Worm (Caenorhabditis elegans) whole organism, young adult: ENCODE results near the gene F41G4.8.
A peak's percentile ranks its signal among the peaks of the same experiment; 100 is the strongest.

Experiments used
- B0035.1 ChIP-seq: sonication (generic microtip); optimal IDR thresholded peaks from 2 replicates; lab custom pipeline; 2016; ENCODE audit warnings: missing genetic modification characterization, mild to moderate bottlenecking, missing compliant biosample characterization, missing genotype, missing genetic modification reagents
- B0261.1 ChIP-seq: sonication (generic microtip); optimal IDR thresholded peaks from 2 replicates; lab custom pipeline; 2016; ENCODE audit warnings: mild to moderate bottlenecking, missing genetic modification characterization, moderate library complexity, missing compliant biosample characterization
- B0336.3 ChIP-seq: fragments of 200-800 bp; sonication (Bioruptor generic); IDR thresholded peaks from 2 replicates; pipeline ENCODE4 v1.3.6; 2022; ENCODE audit warnings: missing genetic modification characterization, missing compliant biosample characterization
- D2030.7 ChIP-seq: fragments of 200-800 bp; sonication (Bioruptor generic); IDR thresholded peaks from 2 replicates; pipeline ENCODE4 v1.3.6; 2022; ENCODE audit warnings: missing genetic modification reagents, missing genetic modification characterization, missing compliant biosample characterization
- F10E7.11 ChIP-seq: sonication (generic microtip); optimal IDR thresholded peaks from 2 replicates; lab custom pipeline; 2017; ENCODE audit warnings: mild to moderate bottlenecking, missing genetic modification characterization, moderate library complexity, missing compliant biosample characterization
- F33H1.4 ChIP-seq: fragments of 200-800 bp; sonication (Bioruptor generic); IDR thresholded peaks from 2 replicates; pipeline ENCODE4 v1.3.6; 2022; ENCODE audit warnings: missing genetic modification reagents, missing genetic modification characterization, missing compliant biosample characterization
- F37B4.10 ChIP-seq: fragments of 200-800 bp; sonication (Bioruptor generic); IDR thresholded peaks from 2 replicates; pipeline ENCODE4 v1.3.6; 2022; ENCODE audit warnings: missing genetic modification characterization, missing compliant biosample characterization
- F52B5.7 ChIP-seq: sonication (generic microtip); optimal IDR thresholded peaks from 2 replicates; lab custom pipeline; 2016; ENCODE audit warnings: mild to moderate bottlenecking, missing genetic modification characterization, missing compliant biosample characterization
- F55B11.4 ChIP-seq: sonication (generic microtip); optimal IDR thresholded peaks from 2 replicates; lab custom pipeline; 2016; ENCODE audit warnings: missing compliant biosample characterization, missing genetic modification characterization, borderline replicate concordance; ENCODE audit not compliant: insufficient read depth
- F57C9.4 ChIP-seq: sonication (generic microtip); optimal IDR thresholded peaks from 2 replicates; lab custom pipeline; 2017; ENCODE audit warnings: mild to moderate bottlenecking, missing genetic modification characterization, missing compliant biosample characterization
- T07F8.4 ChIP-seq: sonication (generic microtip); optimal IDR thresholded peaks from 2 replicates; lab custom pipeline; 2016; ENCODE audit warnings: mild to moderate bottlenecking, missing genetic modification characterization, moderate library complexity, missing compliant biosample characterization
- Y67H2A.10 ChIP-seq: fragments of 200-800 bp; sonication (Bioruptor generic); conservative IDR thresholded peaks from 2 replicates; pipeline ENCODE4 v1.3.6; 2022; ENCODE audit warnings: missing genetic modification reagents, missing genetic modification characterization, missing compliant biosample characterization
- Y95B8A.8 ChIP-seq: fragments of 200-800 bp; sonication (Bioruptor generic); IDR thresholded peaks from 2 replicates; pipeline ENCODE4 v1.3.6; 2022; ENCODE audit warnings: missing genetic modification reagents, missing genetic modification characterization, missing compliant biosample characterization
- ZK185.1 ChIP-seq: sonication (generic microtip); optimal IDR thresholded peaks from 2 replicates; lab custom pipeline; 2016; ENCODE audit warnings: mild to moderate bottlenecking, missing genetic modification characterization, missing compliant biosample characterization; ENCODE audit not compliant: poor library complexity, severe bottlenecking
- akir-1 ChIP-seq: fragments of 200-800 bp; sonication (Bioruptor generic); optimal IDR thresholded peaks from 2 replicates; lab custom pipeline; 2018; ENCODE audit warnings: mild to moderate bottlenecking, missing genetic modification characterization, moderate library complexity, missing compliant biosample characterization
- ama-1 ChIP-seq, 3 experiments: fragments of 150-350 bp in 1 of 3; sonication (generic microtip) in 2 of 3; optimal IDR thresholded peaks; 2 replicates each; lab custom pipeline; 2014 to 2018; ENCODE audit warnings: missing biosample characterization in 2 of 3, missing genetic modification characterization in 2 of 3, missing genetic modification reagents in 2 of 3
- aptf-2 ChIP-seq: fragments of 200-800 bp; sonication (Bioruptor generic); conservative IDR thresholded peaks from 2 replicates; pipeline ENCODE4 v1.3.6; 2022; ENCODE audit warnings: missing genetic modification reagents, missing genetic modification characterization, missing compliant biosample characterization
- atf-7 ChIP-seq: sonication (generic microtip); optimal IDR thresholded peaks from 2 replicates; lab custom pipeline; 2017; ENCODE audit warnings: mild to moderate bottlenecking, missing genetic modification characterization, missing compliant biosample characterization
- attf-5 ChIP-seq: fragments of 200-800 bp; sonication (Bioruptor generic); optimal IDR thresholded peaks from 2 replicates; lab custom pipeline; 2018; ENCODE audit warnings: mild to moderate bottlenecking, missing genetic modification characterization, missing compliant biosample characterization
- attf-6 ChIP-seq: fragments of 200-800 bp; sonication (Bioruptor generic); IDR thresholded peaks from 2 replicates; pipeline ENCODE4 v1.3.6; 2022; ENCODE audit warnings: missing genetic modification reagents, missing genetic modification characterization, missing compliant biosample characterization
- cebp-2 ChIP-seq: fragments of 200-800 bp; sonication (Bioruptor generic); IDR thresholded peaks from 2 replicates; pipeline ENCODE4 v1.3.6; 2022; ENCODE audit warnings: missing genetic modification characterization, missing compliant biosample characterization
- ceh-79 ChIP-seq: sonication (generic microtip); optimal IDR thresholded peaks from 2 replicates; lab custom pipeline; 2017; ENCODE audit warnings: mild to moderate bottlenecking, missing genetic modification characterization, missing compliant biosample characterization
- efl-1 ChIP-seq: fragments of 150-350 bp; optimal IDR thresholded peaks from 2 replicates; lab custom pipeline; 2014; ENCODE audit warnings: missing biosample characterization, missing genetic modification reagents, missing genetic modification characterization
- egl-44 ChIP-seq: fragments of 200-800 bp; sonication (Bioruptor generic); IDR thresholded peaks from 2 replicates; pipeline ENCODE4 v1.3.6; 2022; ENCODE audit warnings: missing genetic modification reagents, missing genetic modification characterization, missing compliant biosample characterization
- fkh-3 ChIP-seq: sonication (generic microtip); optimal IDR thresholded peaks from 2 replicates; lab custom pipeline; 2016; ENCODE audit warnings: mild to moderate bottlenecking, missing genetic modification characterization, missing compliant biosample characterization
- gei-17 ChIP-seq: fragments of 200-800 bp; sonication (Bioruptor generic); optimal IDR thresholded peaks from 2 replicates; lab custom pipeline; 2018; ENCODE audit warnings: mild to moderate bottlenecking, missing genetic modification characterization, missing compliant biosample characterization
- hlh-26 ChIP-seq: fragments of 200-800 bp; sonication (Bioruptor generic); conservative IDR thresholded peaks from 2 replicates; pipeline ENCODE4 v1.3.6; 2022; ENCODE audit warnings: missing genetic modification reagents, missing genetic modification characterization, missing compliant biosample characterization
- hsf-1 ChIP-seq: fragments of 200-800 bp; sonication (Bioruptor generic); IDR thresholded peaks from 2 replicates; pipeline ENCODE4 v1.3.6; 2022; ENCODE audit warnings: missing genetic modification reagents, missing genetic modification characterization, missing compliant biosample characterization
- lag-1 ChIP-seq: fragments of 200-800 bp; sonication (Bioruptor generic); IDR thresholded peaks from 2 replicates; pipeline ENCODE4 v1.3.6; 2022; ENCODE audit warnings: missing genetic modification reagents, missing genetic modification characterization, missing compliant biosample characterization
- let-526 ChIP-seq: fragments of 200-800 bp; sonication (Bioruptor generic); IDR thresholded peaks from 2 replicates; pipeline ENCODE4 v1.3.6; 2022; ENCODE audit warnings: missing genetic modification reagents, missing genetic modification characterization, missing compliant biosample characterization
- lin-26 ChIP-seq: fragments of 200-800 bp; sonication (Bioruptor generic); IDR thresholded peaks from 2 replicates; pipeline ENCODE4 v1.3.6; 2022; ENCODE audit warnings: missing genetic modification reagents, missing genetic modification characterization, missing compliant biosample characterization
- lin-40 ChIP-seq: sonication (generic microtip); optimal IDR thresholded peaks from 2 replicates; lab custom pipeline; 2016; ENCODE audit warnings: missing genetic modification characterization, mild to moderate bottlenecking, missing compliant biosample characterization, missing genotype, missing genetic modification reagents
- lsy-27 ChIP-seq: sonication (generic microtip); optimal IDR thresholded peaks from 2 replicates; lab custom pipeline; 2017; ENCODE audit warnings: missing genetic modification characterization, mild to moderate bottlenecking, missing compliant biosample characterization, antibody characterized with exemption, missing genotype, borderline replicate concordance; ENCODE audit not compliant: insufficient read depth
- mcd-1 ChIP-seq: fragments of 200-800 bp; sonication (Bioruptor generic); IDR thresholded peaks from 2 replicates; pipeline ENCODE4 v1.3.6; 2022; ENCODE audit warnings: missing genetic modification reagents, missing genetic modification characterization, missing compliant biosample characterization
- mel-28 ChIP-seq: sonication (generic microtip); optimal IDR thresholded peaks from 2 replicates; lab custom pipeline; 2016; ENCODE audit warnings: borderline replicate concordance, mild to moderate bottlenecking, missing genetic modification characterization, missing compliant biosample characterization
- nfyb-1 ChIP-seq: fragments of 200-800 bp; sonication (Bioruptor generic); IDR thresholded peaks from 2 replicates; pipeline ENCODE4 v1.3.6; 2022; ENCODE audit warnings: missing genetic modification reagents, missing genetic modification characterization, missing compliant biosample characterization
- pbrm-1 ChIP-seq: fragments of 200-800 bp; sonication (Bioruptor generic); IDR thresholded peaks from 2 replicates; pipeline ENCODE4 v1.3.6; 2022; ENCODE audit warnings: missing genetic modification reagents, missing genetic modification characterization, missing compliant biosample characterization
- pha-4 ChIP-seq: fragments of 150-350 bp; sonication (generic microtip); optimal IDR thresholded peaks from 2 replicates; lab custom pipeline; 2014; ENCODE audit warnings: missing biosample characterization, missing genetic modification reagents, missing genetic modification characterization
- rec-8 ChIP-seq, 2 experiments: sonication (generic microtip); optimal IDR thresholded peaks; 2 replicates each; lab custom pipeline; 2016; ENCODE audit warnings: mild to moderate bottlenecking in 2 of 2, missing genetic modification characterization in 2 of 2, missing genetic modification reagents in 2 of 2, missing genotype in 2 of 2, missing biosample characterization in 1 of 2, missing compliant biosample characterization in 1 of 2, moderate library complexity in 1 of 2
- snpc-1.3 ChIP-seq: sonication (generic microtip); optimal IDR thresholded peaks from 2 replicates; lab custom pipeline; 2017; ENCODE audit warnings: missing genetic modification characterization, mild to moderate bottlenecking, missing compliant biosample characterization, antibody characterized with exemption, moderate library complexity, missing genotype, missing genetic modification reagents; ENCODE audit not compliant: insufficient read depth
- tbp1 ChIP-seq: fragments of 200-800 bp; sonication (Bioruptor generic); optimal IDR thresholded peaks from 2 replicates; lab custom pipeline; 2018; ENCODE audit warnings: mild to moderate bottlenecking, missing genetic modification characterization, missing compliant biosample characterization
- tbx-9 ChIP-seq: sonication (generic microtip); optimal IDR thresholded peaks from 2 replicates; lab custom pipeline; 2016; ENCODE audit warnings: borderline replicate concordance, missing genetic modification characterization, inconsistent platforms, missing compliant biosample characterization
- zfh-2 ChIP-seq: fragments of 200-800 bp; sonication (Bioruptor generic); conservative IDR thresholded peaks from 2 replicates; pipeline ENCODE4 v1.3.6; 2022; ENCODE audit warnings: missing genetic modification reagents, missing genetic modification characterization, missing compliant biosample characterization
- zim-3 ChIP-seq: sonication (generic microtip); optimal IDR thresholded peaks from 2 replicates; lab custom pipeline; 2017; ENCODE audit warnings: mild to moderate bottlenecking, missing genetic modification characterization, moderate library complexity, missing compliant biosample characterization
- ztf-25 ChIP-seq: fragments of 200-800 bp; sonication (Bioruptor generic); IDR thresholded peaks from 2 replicates; pipeline ENCODE4 v1.3.6; 2022; ENCODE audit warnings: missing genetic modification reagents, missing genetic modification characterization, missing compliant biosample characterization
- ztf-28 ChIP-seq: fragments of 200-800 bp; sonication (Bioruptor generic); IDR thresholded peaks from 2 replicates; pipeline ENCODE4 v1.3.6; 2022; ENCODE audit warnings: missing genetic modification reagents, missing genetic modification characterization, missing compliant biosample characterization

Gene F41G4.8

ce11 chrX:16893767-16894166 lies 48.9 kb upstream of the F41G4.8 start (continued):
- TF ChIP-seq zim-3 (tag; lab: Kevin White, UChicago), result no peak
- TF ChIP-seq Y95B8A.8 (GFP tag; lab: Robert Waterston, UW), result no peak
- TF ChIP-seq attf-5 (GFP tag; lab: Kevin White, UChicago), result no peak
- no peak for TF ChIP-seq F33H1.4 (GFP tag; lab: Robert Waterston, UW)
- peak; percentile 46 for TF ChIP-seq lin-26
- peak; percentile 81 for TF ChIP-seq zfh-2 (GFP tag; lab: Robert Waterston, UW)
- TF ChIP-seq ztf-28 (GFP tag; lab: Robert Waterston, UW), result no peak
- TF ChIP-seq aptf-2 (GFP tag; lab: Robert Waterston, UW), result no peak
- no peak for TF ChIP-seq ama-1 (optimal IDR thresholded peaks at IDR 0.05; lab: Kevin White, UChicago)
- no peak for TF ChIP-seq ama-1 (GFP tag; optimal IDR thresholded peaks at IDR 0.05; lab: Kevin White, UChicago)
- 0 out of 2 replicates have a peak, but pooled peaks have one; percentile 19 for TF ChIP-seq egl-44 (GFP tag; lab: Robert Waterston, UW)
- TF ChIP-seq hsf-1 (GFP tag; lab: Robert Waterston, UW), result 0 out of 2 replicates have a peak, but pooled peaks have one; percentile 37
- no peak for TF ChIP-seq efl-1
- TF ChIP-seq lsy-27 (tag; lab: Kevin White, UChicago), result no peak
- peak; percentile 48; the same call in 1 of the 2 replicates for TF ChIP-seq pbrm-1
- TF ChIP-seq lin-40 (tag; lab: Kevin White, UChicago), result no peak
- no peak for TF ChIP-seq Y67H2A.10 (GFP tag; lab: Robert Waterston, UW)
- no peak for TF ChIP-seq cebp-2 (GFP tag; lab: Robert Waterston, UW)
- TF ChIP-seq tbp1 (GFP tag; lab: Kevin White, UChicago), result peak; percentile 88
- TF ChIP-seq tbx-9 (tag; lab: Kevin White, UChicago), result no peak
- TF ChIP-seq B0035.1, result no peak
- TF ChIP-seq atf-7 (tag; lab: Kevin White, UChicago), result no peak
- peak in 1 of 2 experiments; percentile 42 for TF ChIP-seq rec-8 (tag; optimal IDR thresholded peaks at IDR 0.05; lab: Kevin White, UChicago)
- no peak for TF ChIP-seq F55B11.4 (tag; lab: Kevin White, UChicago)
- TF ChIP-seq ceh-79 (tag; lab: Kevin White, UChicago), result no peak
- TF ChIP-seq mel-28 (tag; lab: Kevin White, UChicago), result no peak
- peak; percentile 82 for TF ChIP-seq D2030.7
- TF ChIP-seq B0261.1 (tag; lab: Kevin White, UChicago), result peak; percentile 73
- TF ChIP-seq lag-1, result no peak
- no peak for TF ChIP-seq ZK185.1 (tag; lab: Kevin White, UChicago)
- TF ChIP-seq ztf-25 (GFP tag; lab: Robert Waterston, UW), result 0 out of 2 replicates have a peak, but pooled peaks have one; percentile 34
- TF ChIP-seq gei-17, result no peak
- TF ChIP-seq F37B4.10, result no peak
- TF ChIP-seq attf-6, result no peak
- no peak for TF ChIP-seq F57C9.4
- TF ChIP-seq B0336.3 (GFP tag; lab: Robert Waterston, UW), result 0 out of 2 replicates have a peak, but pooled peaks have one; percentile 31
- 0 out of 2 replicates have a peak, but pooled peaks have one; percentile 30 for TF ChIP-seq nfyb-1 (GFP tag; lab: Robert Waterston, UW)
- TF ChIP-seq F10E7.11 (tag; lab: Kevin White, UChicago), result no peak
- TF ChIP-seq snpc-1.3 (tag; lab: Kevin White, UChicago), result no peak
- no peak for TF ChIP-seq pha-4
- no peak for TF ChIP-seq hlh-26 (GFP tag; lab: Robert Waterston, UW)
- 0 out of 2 replicates have a peak, but pooled peaks have one; percentile 34 for TF ChIP-seq mcd-1 (GFP tag; lab: Robert Waterston, UW)
- peak; percentile 17 for TF ChIP-seq fkh-3
- TF ChIP-seq akir-1 (GFP tag; lab: Kevin White, UChicago), result no peak
- no peak for TF ChIP-seq F52B5.7 (tag; lab: Kevin White, UChicago)
- no peak for TF ChIP-seq let-526
- no peak for TF ChIP-seq T07F8.4 (tag; lab: Kevin White, UChicago)
